Fruit fly (Drosophila melanogaster): ENCODE data around the gene Rcc1.

Gene Rcc1

dm6 chr3L:5881310-5882208, 51.0 kb downstream of the Rcc1 start (continued):
- peak; percentile 50 to 63 for TF ChIP-seq chif (GFP tag; optimal IDR thresholded peaks at IDR 0.05)
- 0 out of 2 replicates have a peak, but pooled peaks have one; percentile 4 for TF ChIP-seq wdn (GFP tag; IDR thresholded peaks at IDR 0.05)
- TF ChIP-seq Elba2 (GFP tag; optimal IDR thresholded peaks at IDR 0.05): peak; percentile 12
- no peak for TF ChIP-seq mirr (GFP tag; optimal IDR thresholded peaks at IDR 0.05)
- TF ChIP-seq HmgZ (tag; optimal IDR thresholded peaks at IDR 0.05): no peak
- TF ChIP-seq Sox100B (GFP tag; optimal IDR thresholded peaks at IDR 0.05): no peak
- TF ChIP-seq CG6654 (GFP tag; optimal IDR thresholded peaks at IDR 0.05): no peak
- TF ChIP-seq ssp (GFP tag; IDR thresholded peaks at IDR 0.05): no peak
- no peak for TF ChIP-seq Awh (GFP tag; IDR thresholded peaks at IDR 0.05)
- TF ChIP-seq HLH4C (GFP tag; IDR thresholded peaks at IDR 0.05; ENCODE audit: partially characterized antibody): no peak
- peak; percentile 56 for TF ChIP-seq Atf-2 (GFP tag; optimal IDR thresholded peaks at IDR 0.05)
- TF ChIP-seq tna (GFP tag; IDR thresholded peaks at IDR 0.05; ENCODE audit: partially characterized antibody): no peak
- no peak for TF ChIP-seq CG17361 (GFP tag; IDR thresholded peaks at IDR 0.05)
- no peak for TF ChIP-seq ftz-f1 (GFP tag; optimal IDR thresholded peaks at IDR 0.05)
- no peak for TF ChIP-seq CkIIα-i1 (GFP tag; IDR thresholded peaks at IDR 0.05)
- TF ChIP-seq Hand (GFP tag; optimal IDR thresholded peaks at IDR 0.05): peak; percentile 53
- peak; percentile 56; the same call in 1 of the 2 replicates for TF ChIP-seq Atf6 (GFP tag; IDR thresholded peaks at IDR 0.05)
- TF ChIP-seq CG10543 (GFP tag; optimal IDR thresholded peaks at IDR 0.05): no peak
- peak; percentile 60 for TF ChIP-seq slbo (GFP tag; IDR thresholded peaks at IDR 0.05)
- no peak for TF ChIP-seq luna (GFP tag; optimal IDR thresholded peaks at IDR 0.05)
- no peak for TF ChIP-seq CG32772 (GFP tag; IDR thresholded peaks at IDR 0.05)
- TF ChIP-seq Trl (optimal IDR thresholded peaks at IDR 0.05): peak; percentile 36 to 85
- TF ChIP-seq Trl (GFP tag; optimal IDR thresholded peaks at IDR 0.05): no peak
- TF ChIP-seq CG17186 (GFP tag; optimal IDR thresholded peaks at IDR 0.05): no peak
- no peak for TF ChIP-seq CG4730 (GFP tag; IDR thresholded peaks at IDR 0.05)
- TF ChIP-seq mld (GFP tag; IDR thresholded peaks at IDR 0.05; ENCODE audit: partially characterized antibody): no peak
- peak; percentile 55 for TF ChIP-seq Camta (GFP tag; optimal IDR thresholded peaks at IDR 0.05)
- peak; percentile 18 for TF ChIP-seq CG13624 (GFP tag; optimal IDR thresholded peaks at IDR 0.05)
- no peak for TF ChIP-seq nom (GFP tag; optimal IDR thresholded peaks at IDR 0.05)
- TF ChIP-seq danr (GFP tag; IDR thresholded peaks at IDR 0.05): peak; percentile 41; the same call in 1 of the 2 replicates
- TF ChIP-seq jigr1 (GFP tag; IDR thresholded peaks at IDR 0.05): no peak
- no peak for TF ChIP-seq CG18476 (GFP tag; optimal IDR thresholded peaks at IDR 0.05)
- no peak for TF ChIP-seq CG31224 (GFP tag; IDR thresholded peaks at IDR 0.05)
- TF ChIP-seq CoRest (tag; optimal IDR thresholded peaks at IDR 0.05): peak; percentile 77
- no peak for TF ChIP-seq sd (tag; optimal IDR thresholded peaks at IDR 0.05)
- TF ChIP-seq ems (GFP tag; optimal IDR thresholded peaks at IDR 0.05): no peak
- TF ChIP-seq CG7839 (tag; optimal IDR thresholded peaks at IDR 0.05): peak; percentile 84
- peak; percentile 92 for TF ChIP-seq Nf-YB (GFP tag; optimal IDR thresholded peaks at IDR 0.05)
- peak; percentile 11 for TF ChIP-seq CG15073 (GFP tag; optimal IDR thresholded peaks at IDR 0.05)
- TF ChIP-seq p53 (GFP tag; optimal IDR thresholded peaks at IDR 0.05): no peak
- peak; percentile 41 for TF ChIP-seq CG8944 (GFP tag; optimal IDR thresholded peaks at IDR 0.05)
- TF ChIP-seq CG9609 (GFP tag; optimal IDR thresholded peaks at IDR 0.05): peak; percentile 61
- no peak for TF ChIP-seq CG18011 (GFP tag; optimal IDR thresholded peaks at IDR 0.05)
- peak; percentile 66; the same call in 2 of the 3 replicates for TF ChIP-seq ci (GFP tag; IDR thresholded peaks at IDR 0.05)
- peak; percentile 27 for TF ChIP-seq org-1 (GFP tag; optimal IDR thresholded peaks at IDR 0.05)
- TF ChIP-seq CG6175 (GFP tag; IDR thresholded peaks at IDR 0.05): no peak
- 0 out of 2 replicates have a peak, but pooled peaks have one; percentile 22 for TF ChIP-seq CG42726 (GFP tag; IDR thresholded peaks at IDR 0.05; ENCODE audit: partially characterized antibody)
- TF ChIP-seq dan (GFP tag; IDR thresholded peaks at IDR 0.05): no peak
- peak; percentile 54 for TF ChIP-seq CG18619 (GFP tag; optimal IDR thresholded peaks at IDR 0.05)

Measured in whole organism, embryonic.